Fruit fly (Drosophila melanogaster) whole organism, embryonic: ENCODE measurements around the gene wrm2.

Experiments used
- Abd-B ChIP-seq: fragments of 200-800 bp; sonication (Bioruptor generic); optimal IDR thresholded peaks from 2 replicates; lab custom pipeline; 2018; ENCODE audit warnings: missing biosample characterization, mild to moderate bottlenecking, missing genetic modification characterization, moderate library complexity
- B-H1 ChIP-seq: fragments of 200-800 bp; sonication (Bioruptor generic); IDR thresholded peaks from 3 replicates; pipeline ENCODE4 v1.3.6; 2022; ENCODE audit warnings: missing biosample characterization, missing genetic modification characterization
- CG10267 ChIP-seq: fragments of 200-800 bp; sonication (Bioruptor generic); optimal IDR thresholded peaks from 2 replicates; lab custom pipeline; 2018; ENCODE audit warnings: missing biosample characterization, mild to moderate bottlenecking, missing genetic modification characterization, moderate library complexity
- CG10565 ChIP-seq: fragments of 200-800 bp; sonication (Bioruptor generic); optimal IDR thresholded peaks from 3 replicates; lab custom pipeline; 2016; ENCODE audit warnings: missing biosample characterization, mild to moderate bottlenecking, missing genetic modification characterization
- CG13624 ChIP-seq: fragments of 200-800 bp; sonication (Bioruptor generic); optimal IDR thresholded peaks from 2 replicates; lab custom pipeline; 2016; ENCODE audit warnings: missing biosample characterization, missing genetic modification characterization
- CG14014 ChIP-seq: fragments of 200-800 bp; sonication (Bioruptor generic); IDR thresholded peaks from 2 replicates; pipeline ENCODE4 v1.3.6; 2022; ENCODE audit warnings: missing biosample characterization, missing genetic modification characterization
- CG15514 ChIP-seq: fragments of 200-800 bp; sonication (Bioruptor generic); optimal IDR thresholded peaks from 3 replicates; lab custom pipeline; 2017; ENCODE audit warnings: missing biosample characterization, missing genetic modification characterization, mild to moderate bottlenecking, moderate library complexity, missing genetic modification reagents
- CG15601 ChIP-seq: fragments of 200-800 bp; sonication (Bioruptor generic); optimal IDR thresholded peaks from 3 replicates; lab custom pipeline; 2019; ENCODE audit warnings: missing biosample characterization, mild to moderate bottlenecking, missing genetic modification characterization, moderate library complexity
- CG17361 ChIP-seq: fragments of 200-800 bp; sonication (Bioruptor generic); IDR thresholded peaks from 3 replicates; pipeline ENCODE4 v1.3.6; 2022; ENCODE audit warnings: missing biosample characterization, missing genetic modification characterization
- CG1832 ChIP-seq: fragments of 200-800 bp; sonication (Bioruptor generic); optimal IDR thresholded peaks from 2 replicates; lab custom pipeline; 2017; ENCODE audit warnings: missing biosample characterization, mild to moderate bottlenecking, missing genetic modification characterization, inconsistent platforms
- CG18599 ChIP-seq: fragments of 200-800 bp; sonication (Bioruptor generic); optimal IDR thresholded peaks from 3 replicates; lab custom pipeline; 2017; ENCODE audit warnings: missing biosample characterization, missing genetic modification characterization, mild to moderate bottlenecking, moderate library complexity, missing genetic modification reagents
- CG18619 ChIP-seq: fragments of 200-800 bp; sonication (Bioruptor generic); optimal IDR thresholded peaks from 3 replicates; lab custom pipeline; 2017; ENCODE audit warnings: missing biosample characterization, mild to moderate bottlenecking, missing genetic modification characterization
- CG3407 ChIP-seq: fragments of 200-800 bp; sonication (Bioruptor generic); optimal IDR thresholded peaks from 2 replicates; lab custom pipeline; 2018; ENCODE audit warnings: missing biosample characterization, mild to moderate bottlenecking, missing genetic modification characterization
- CG3847 ChIP-seq: fragments of 200-800 bp; sonication (Bioruptor generic); IDR thresholded peaks from 2 replicates; pipeline ENCODE4 v1.3.6; 2022; ENCODE audit warnings: missing biosample characterization, missing genetic modification characterization
- CG42726 ChIP-seq: fragments of 200-800 bp; sonication (Bioruptor generic); IDR thresholded peaks from 2 replicates; pipeline ENCODE4 v1.3.6; 2022; ENCODE audit warnings: missing biosample characterization, missing genetic modification characterization; ENCODE audit not compliant: partially characterized antibody
- CG6175 ChIP-seq: fragments of 200-800 bp; sonication (Bioruptor generic); IDR thresholded peaks from 3 replicates; pipeline ENCODE4 v1.3.6; 2022; ENCODE audit warnings: missing biosample characterization, missing genetic modification characterization
- CG6272 ChIP-seq: fragments of 200-800 bp; sonication (Bioruptor generic); IDR thresholded peaks from 2 replicates; pipeline ENCODE4 v1.3.6; 2022; ENCODE audit warnings: missing biosample characterization, missing genetic modification characterization
- CG8765 ChIP-seq: fragments of 200-800 bp; sonication (Bioruptor generic); IDR thresholded peaks from 2 replicates; pipeline ENCODE4 v1.3.6; 2022; ENCODE audit warnings: missing biosample characterization, missing genetic modification characterization
- D19B ChIP-seq: fragments of 200-800 bp; sonication (Bioruptor generic); optimal IDR thresholded peaks from 2 replicates; lab custom pipeline; 2017; ENCODE audit warnings: missing biosample characterization, mild to moderate bottlenecking, missing genetic modification characterization
- E2f2 ChIP-seq: fragments of 200-800 bp; sonication (Bioruptor generic); IDR thresholded peaks from 2 replicates; pipeline ENCODE4 v1.3.6; 2022; ENCODE audit warnings: missing biosample characterization, missing genetic modification characterization
- ERR ChIP-seq: fragments of 200-800 bp; sonication (Bioruptor generic); optimal IDR thresholded peaks from 2 replicates; lab custom pipeline; 2016; ENCODE audit warnings: missing biosample characterization, missing genetic modification characterization
- Fer3 ChIP-seq: fragments of 200-800 bp; sonication (Bioruptor generic); optimal IDR thresholded peaks from 2 replicates; lab custom pipeline; 2018; ENCODE audit warnings: missing biosample characterization, mild to moderate bottlenecking, missing genetic modification characterization, moderate library complexity
- H2.0 ChIP-seq: fragments of 200-800 bp; sonication (Bioruptor generic); IDR thresholded peaks from 2 replicates; pipeline ENCODE4 v1.3.6; 2022; ENCODE audit warnings: missing biosample characterization, missing genetic modification characterization
- HLH3B ChIP-seq: fragments of 200-800 bp; sonication (Bioruptor generic); IDR thresholded peaks from 2 replicates; pipeline ENCODE4 v1.3.6; 2022; ENCODE audit warnings: missing biosample characterization, missing genetic modification characterization
- Hmx ChIP-seq: fragments of 200-800 bp; sonication (Bioruptor generic); optimal IDR thresholded peaks from 2 replicates; lab custom pipeline; 2016; ENCODE audit warnings: missing biosample characterization, missing genetic modification characterization
- Hr39 ChIP-seq: fragments of >200 bp; optimal IDR thresholded peaks from 2 replicates; lab custom pipeline; 2017
- Oaz ChIP-seq: fragments of 200-800 bp; sonication (Bioruptor generic); IDR thresholded peaks from 2 replicates; pipeline ENCODE4 v1.3.6; 2022; ENCODE audit warnings: missing biosample characterization, missing genetic modification characterization
- Pdp1 ChIP-seq, 2 experiments: fragments of 200-800 bp; sonication (Bioruptor generic); optimal IDR thresholded peaks; 3 replicates each; lab custom pipeline; 2016; ENCODE audit warnings: missing biosample characterization in 2 of 2, missing genetic modification characterization in 2 of 2, mild to moderate bottlenecking in 1 of 2, moderate library complexity in 1 of 2
- Scr ChIP-seq: fragments of 200-800 bp; sonication (Bioruptor generic); IDR thresholded peaks from 2 replicates; pipeline ENCODE4 v1.3.6; 2022; ENCODE audit warnings: missing biosample characterization, missing genetic modification characterization; ENCODE audit not compliant: partially characterized antibody
- TFAM ChIP-seq: fragments of 200-800 bp; sonication (Bioruptor generic); optimal IDR thresholded peaks from 2 replicates; lab custom pipeline; 2017; ENCODE audit warnings: missing biosample characterization, missing genetic modification characterization, inconsistent platforms
- amos ChIP-seq: fragments of 200-800 bp; sonication (Bioruptor generic); IDR thresholded peaks from 2 replicates; pipeline ENCODE4 v1.3.6; 2022; ENCODE audit warnings: missing biosample characterization, missing genetic modification characterization; ENCODE audit not compliant: partially characterized antibody
- ash1 ChIP-seq: fragments of 200-800 bp; sonication (Bioruptor generic); optimal IDR thresholded peaks from 2 replicates; lab custom pipeline; 2018; ENCODE audit warnings: missing biosample characterization, mild to moderate bottlenecking, missing genetic modification characterization
- bsh ChIP-seq, 2 experiments: fragments of 200-800 bp; sonication (Bioruptor generic); optimal IDR thresholded peaks; 2 replicates each; lab custom pipeline; 2017 to 2018; ENCODE audit warnings: mild to moderate bottlenecking in 2 of 2, missing biosample characterization in 2 of 2, missing genetic modification characterization in 2 of 2, moderate library complexity in 1 of 2
- btn ChIP-seq: fragments of 200-800 bp; sonication (Bioruptor generic); optimal IDR thresholded peaks from 2 replicates; lab custom pipeline; 2016; ENCODE audit warnings: missing biosample characterization, missing genetic modification characterization
- corto ChIP-seq: fragments of 200-800 bp; sonication (Bioruptor generic); optimal IDR thresholded peaks from 2 replicates; lab custom pipeline; 2016; ENCODE audit warnings: missing biosample characterization, mild to moderate bottlenecking, missing genetic modification characterization, moderate library complexity
- crc ChIP-seq: fragments of 200-800 bp; sonication (Bioruptor generic); optimal IDR thresholded peaks from 2 replicates; lab custom pipeline; 2016; ENCODE audit warnings: missing biosample characterization, missing genetic modification characterization
- disco-r ChIP-seq: fragments of 200-800 bp; sonication (Bioruptor generic); optimal IDR thresholded peaks from 2 replicates; lab custom pipeline; 2016; ENCODE audit warnings: missing biosample characterization, missing genetic modification characterization
- eyg ChIP-seq: fragments of 200-800 bp; sonication (Bioruptor generic); optimal IDR thresholded peaks from 3 replicates; lab custom pipeline; 2016; ENCODE audit warnings: missing biosample characterization, missing genetic modification characterization
- fd96Cb ChIP-seq: fragments of 200-800 bp; sonication (Bioruptor generic); optimal IDR thresholded peaks from 2 replicates; lab custom pipeline; 2018; ENCODE audit warnings: missing biosample characterization, mild to moderate bottlenecking, missing genetic modification characterization, moderate library complexity
- grn ChIP-seq: fragments of 200-800 bp; sonication (Bioruptor generic); optimal IDR thresholded peaks from 3 replicates; lab custom pipeline; 2017; ENCODE audit warnings: missing biosample characterization, missing genetic modification characterization
- lab ChIP-seq: fragments of 200-800 bp; sonication (Bioruptor generic); optimal IDR thresholded peaks from 3 replicates; lab custom pipeline; 2017; ENCODE audit warnings: missing biosample characterization, missing genetic modification characterization, mild to moderate bottlenecking, moderate library complexity, missing genetic modification reagents
- lilli ChIP-seq: fragments of 200-800 bp; sonication (Bioruptor generic); optimal IDR thresholded peaks from 3 replicates; lab custom pipeline; 2016; ENCODE audit warnings: missing biosample characterization, missing genetic modification characterization
- mirr ChIP-seq: fragments of 200-800 bp; sonication (Bioruptor generic); optimal IDR thresholded peaks from 3 replicates; lab custom pipeline; 2018; ENCODE audit warnings: missing biosample characterization, mild to moderate bottlenecking, missing genetic modification characterization
- pho ChIP-seq: fragments of 200-800 bp; sonication (Bioruptor generic); optimal IDR thresholded peaks from 2 replicates; lab custom pipeline; 2016; ENCODE audit warnings: missing biosample characterization, missing genetic modification characterization
- pita ChIP-seq: fragments of 200-800 bp; sonication (Bioruptor generic); optimal IDR thresholded peaks from 2 replicates; lab custom pipeline; 2017; ENCODE audit warnings: missing biosample characterization, mild to moderate bottlenecking, missing genetic modification characterization
- sens-2 ChIP-seq: fragments of 200-800 bp; sonication (Bioruptor generic); IDR thresholded peaks from 2 replicates; pipeline ENCODE4 v1.3.6; 2022; ENCODE audit warnings: missing biosample characterization, missing genetic modification characterization
- tgo ChIP-seq: fragments of 200-800 bp; sonication (Bioruptor generic); IDR thresholded peaks from 3 replicates; pipeline ENCODE4 v1.3.6; 2022; ENCODE audit warnings: missing biosample characterization, missing genetic modification characterization
- toy ChIP-seq: fragments of 200-800 bp; sonication (Bioruptor generic); IDR thresholded peaks from 2 replicates; pipeline ENCODE4 v1.3.6; 2022; ENCODE audit warnings: missing biosample characterization, missing genetic modification characterization
- trh ChIP-seq: fragments of 200-800 bp; sonication (Bioruptor generic); optimal IDR thresholded peaks from 2 replicates; lab custom pipeline; 2016; ENCODE audit warnings: missing biosample characterization, missing genetic modification characterization
- unc-4 ChIP-seq: fragments of 200-800 bp; sonication (Bioruptor generic); IDR thresholded peaks from 2 replicates; pipeline ENCODE4 v1.3.6; 2022; ENCODE audit warnings: missing biosample characterization, missing genetic modification characterization; ENCODE audit not compliant: partially characterized antibody

Gene wrm2

dm6 chr3L:7347984-7348631, 13.1 kb upstream of the wrm2 start, which contains the start of the genes Srp19 and qm (continued):
- TF ChIP-seq H2.0 (GFP tag; lab: Robert Waterston, UW) = 0 out of 2 replicates have a peak, but pooled peaks have one; percentile 2
- no peak for TF ChIP-seq crc (GFP tag; lab: Kevin White, UChicago)
- TF ChIP-seq Hr39 (lab: Kevin White, UChicago) = no peak
- peak; percentile 46 for TF ChIP-seq CG15601 (tag; lab: Kevin White, UChicago)
- TF ChIP-seq B-H1 (GFP tag; lab: Robert Waterston, UW) = peak; percentile 11; the same call in 1 of the 3 replicates
- peak; percentile 57 for TF ChIP-seq CG3847 (GFP tag; lab: Robert Waterston, UW)
- TF ChIP-seq grn (GFP tag; lab: Kevin White, UChicago) = no peak
- TF ChIP-seq D19B (GFP tag; lab: Kevin White, UChicago) = no peak
- TF ChIP-seq E2f2 = peak; percentile 40
- TF ChIP-seq Pdp1 (GFP tag; optimal IDR thresholded peaks at IDR 0.05; lab: Kevin White, UChicago) = peak; percentile 53 to 62
- no peak for TF ChIP-seq ash1 (GFP tag; lab: Kevin White, UChicago)
- no peak for TF ChIP-seq CG10565
- peak; percentile 77 for TF ChIP-seq amos
- no peak for TF ChIP-seq disco-r (GFP tag; lab: Kevin White, UChicago)
- no peak for TF ChIP-seq Hmx (GFP tag; lab: Kevin White, UChicago)
- TF ChIP-seq pita (GFP tag; lab: Kevin White, UChicago) = no peak
- no peak for TF ChIP-seq corto (GFP tag; lab: Kevin White, UChicago)
- no peak for TF ChIP-seq Abd-B
- TF ChIP-seq TFAM (GFP tag; lab: Kevin White, UChicago) = no peak
- TF ChIP-seq CG14014 (GFP tag; lab: Robert Waterston, UW) = peak; percentile 45
- TF ChIP-seq CG1832 = no peak
- peak; percentile 55 for TF ChIP-seq lab
- no peak for TF ChIP-seq eyg (GFP tag; lab: Kevin White, UChicago)
- TF ChIP-seq CG17361 (GFP tag; lab: Robert Waterston, UW) = peak; percentile 53; the same call in 2 of the 3 replicates
- peak; percentile 69 for TF ChIP-seq pho (GFP tag; lab: Kevin White, UChicago)
- TF ChIP-seq HLH3B (GFP tag; lab: Robert Waterston, UW) = no peak
- TF ChIP-seq ERR (GFP tag; lab: Kevin White, UChicago) = no peak
- no peak for TF ChIP-seq toy (GFP tag; lab: Robert Waterston, UW)
- peak; percentile 28 for TF ChIP-seq tgo (GFP tag; lab: Robert Waterston, UW)
- TF ChIP-seq CG3407 (GFP tag; lab: Kevin White, UChicago) = no peak
- TF ChIP-seq unc-4 (GFP tag; lab: Robert Waterston, UW) = peak; percentile 87
- peak; percentile 40 for TF ChIP-seq CG10267 (tag; lab: Kevin White, UChicago)
- peak; percentile 13 for TF ChIP-seq CG18619 (GFP tag; lab: Kevin White, UChicago)
- TF ChIP-seq lilli (GFP tag; lab: Kevin White, UChicago) = peak; percentile 73
- peak; percentile 13 to 36 for TF ChIP-seq bsh (GFP tag; optimal IDR thresholded peaks at IDR 0.05; lab: Kevin White, UChicago)
- no peak for TF ChIP-seq CG6175
- TF ChIP-seq btn (GFP tag; lab: Kevin White, UChicago) = no peak
- TF ChIP-seq CG15514 = peak; percentile 64
- TF ChIP-seq sens-2 (GFP tag; lab: Robert Waterston, UW) = no peak
- TF ChIP-seq fd96Cb (tag; lab: Kevin White, UChicago) = peak; percentile 30
- TF ChIP-seq CG6272 = peak; percentile 34; the same call in 1 of the 2 replicates
- no peak for TF ChIP-seq CG8765 (GFP tag; lab: Robert Waterston, UW)
- TF ChIP-seq Fer3 (tag; lab: Kevin White, UChicago) = peak; percentile 26
- TF ChIP-seq CG42726 (GFP tag; lab: Robert Waterston, UW) = peak; percentile 70; the same call in 1 of the 2 replicates
- no peak for TF ChIP-seq trh (GFP tag; lab: Kevin White, UChicago)
- TF ChIP-seq CG13624 = peak; percentile 52
- TF ChIP-seq Oaz (GFP tag; lab: Robert Waterston, UW) = no peak
- peak; percentile 22 for TF ChIP-seq mirr (GFP tag; lab: Kevin White, UChicago)
- peak; percentile 91 for TF ChIP-seq Scr (GFP tag; lab: Robert Waterston, UW)
- peak; percentile 36 for TF ChIP-seq CG18599 (GFP tag; lab: Kevin White, UChicago)
